Worm (Caenorhabditis elegans) whole organism, dauer: ENCODE data around the gene K01D12.15.

Experiments used
- unc-62 ChIP-seq: sonication (generic microtip); optimal IDR thresholded peaks from 2 replicates; lab custom pipeline; 2017; ENCODE audit warnings: missing biosample characterization, missing genetic modification reagents, missing genetic modification characterization

Gene K01D12.15

DNA sequence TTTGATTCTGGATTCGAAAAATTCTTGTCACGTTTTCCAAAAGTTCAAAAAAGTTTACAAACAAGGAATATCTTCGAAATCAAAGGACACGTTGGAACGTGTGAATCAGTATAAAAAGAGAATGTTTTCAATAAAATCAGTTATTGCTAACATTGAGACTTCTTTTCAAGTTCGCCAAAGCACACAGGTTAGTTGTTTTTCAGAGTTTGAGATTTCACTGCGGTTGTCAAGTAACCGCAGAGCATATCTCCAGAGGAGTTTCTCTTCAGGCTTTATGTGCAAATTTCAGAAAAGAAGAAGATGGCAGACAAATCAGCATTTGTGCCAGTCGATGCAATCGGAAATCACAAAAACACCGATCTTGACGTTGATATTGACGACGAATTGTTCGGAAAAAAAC lies at the start of gene K01D12.15:
K01D12.15 (plus strand) TSS at position 301 of the 400 bp plus-strand sequence.
- TF ChIP-seq unc-62 (GFP tag; lab: Kevin White, UChicago) = no peak

DNA sequence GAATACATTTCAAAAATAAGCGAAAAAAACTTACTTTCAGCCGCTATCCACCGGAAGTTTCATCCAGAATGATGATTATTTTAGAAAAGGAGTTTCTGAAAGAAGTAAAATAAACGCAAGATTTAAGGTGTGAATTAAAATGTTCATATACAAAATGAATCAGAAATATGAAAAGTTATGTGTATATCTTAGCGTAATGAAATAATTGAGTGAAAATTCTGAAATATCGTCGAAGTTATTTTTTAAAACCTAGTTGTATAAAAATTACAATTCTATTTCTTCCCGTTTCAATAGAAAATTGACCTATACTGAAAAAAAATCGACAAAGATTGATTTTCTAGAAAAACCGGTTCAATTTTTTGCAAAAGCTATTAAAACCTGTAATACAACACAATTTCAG lies 48.4 kb upstream of the K01D12.15 start, which contains the start of gene twk-13:
twk-13 (minus strand) TSS at position 101 of the 400 bp plus-strand sequence.
- no peak for TF ChIP-seq unc-62 (GFP tag; lab: Kevin White, UChicago)

DNA sequence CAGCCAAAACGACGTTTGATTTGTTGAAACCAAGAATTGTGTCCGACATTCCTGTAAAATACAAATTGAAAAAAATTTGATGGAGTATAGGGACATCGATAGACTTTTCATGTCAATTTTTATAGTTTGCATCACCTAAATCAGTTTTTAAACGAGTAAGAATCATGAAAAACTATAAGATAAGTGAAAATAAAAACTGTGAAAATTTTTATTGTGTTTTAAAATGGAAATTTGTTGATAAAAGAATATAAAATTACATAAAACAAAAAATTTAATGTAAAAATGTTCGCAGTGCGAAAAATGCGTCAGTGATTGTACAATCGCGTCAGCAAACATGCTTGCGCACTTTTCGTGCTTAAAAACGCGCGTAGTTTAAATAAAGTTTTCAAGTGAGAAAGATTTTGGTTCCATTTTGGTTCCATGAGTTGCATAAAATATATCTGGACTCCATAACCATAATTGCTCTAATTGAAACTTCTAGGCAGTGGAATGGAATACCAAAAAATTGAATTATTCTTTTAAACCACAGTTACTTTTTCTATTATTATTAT lies 42.8 kb upstream of the K01D12.15 start, which contains the start of gene tomm-20:
tomm-20 (minus strand) TSS at position 51 of the 551 bp plus-strand sequence.
- TF ChIP-seq unc-62 (GFP tag; lab: Kevin White, UChicago) = no peak

DNA sequence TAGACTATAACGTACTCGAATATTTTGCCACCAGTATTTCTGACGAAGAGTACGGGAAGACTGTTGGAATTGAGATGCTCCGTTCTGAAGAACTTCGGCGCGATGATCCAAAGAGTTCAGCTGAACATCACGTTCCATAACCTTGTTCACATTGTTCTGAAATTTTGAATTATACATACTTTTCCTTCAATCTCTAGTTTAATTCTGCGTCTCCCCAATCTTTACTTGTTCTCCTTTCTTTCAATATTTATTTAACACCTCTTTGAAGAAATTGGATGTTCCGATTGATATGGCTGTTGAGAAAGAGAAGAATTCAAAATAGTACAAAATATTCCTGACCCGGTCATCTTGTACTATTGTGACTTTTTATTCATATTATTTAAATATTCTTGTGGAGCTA lies 41.4 kb upstream of the K01D12.15 start, which contains the start of gene F23H12.3:
F23H12.3 (plus strand) TSS at position 301 of the 400 bp plus-strand sequence.
- no peak for TF ChIP-seq unc-62 (GFP tag; lab: Kevin White, UChicago)

DNA sequence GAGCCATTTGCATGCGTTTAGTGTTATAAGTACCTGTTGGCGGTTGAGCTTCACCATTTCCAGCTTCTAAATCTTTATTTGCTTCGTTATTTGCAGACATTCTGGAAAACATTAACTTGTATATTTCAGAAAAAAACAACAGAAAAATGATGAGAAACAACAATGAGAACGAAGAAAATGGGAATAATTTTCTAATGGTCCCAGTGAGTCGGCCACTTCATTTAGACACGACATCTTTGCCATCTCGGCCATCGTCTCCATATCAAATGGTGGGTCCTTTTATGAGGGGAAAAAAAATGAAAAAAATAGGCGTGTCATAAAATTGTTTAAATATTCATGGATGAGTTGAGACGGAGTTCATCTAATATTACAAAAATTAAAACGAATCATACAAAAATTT lies 40.4 kb upstream of the K01D12.15 start, which contains the start of gene snb-2:
snb-2 (minus strand) TSS at position 101 of the 400 bp plus-strand sequence.
- TF ChIP-seq unc-62 (GFP tag; lab: Kevin White, UChicago) = no peak

DNA sequence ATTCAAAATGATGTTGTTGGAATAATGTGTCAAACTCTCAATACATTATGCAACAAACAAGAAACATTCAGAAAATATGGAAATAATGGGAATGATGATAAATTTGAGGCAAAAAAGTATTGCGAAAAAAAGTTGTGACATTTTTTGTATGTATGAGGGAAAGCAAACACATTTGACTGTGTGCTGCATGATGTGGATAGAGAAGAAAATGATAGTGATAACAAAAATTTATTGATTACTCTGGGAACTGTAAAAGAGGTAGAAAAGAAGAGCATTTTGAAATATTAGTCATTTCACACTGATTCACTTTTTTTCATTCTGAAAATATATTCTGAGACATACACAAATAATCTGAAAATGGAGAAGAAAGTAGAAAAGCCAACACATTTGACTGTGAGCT lies 38.4 kb upstream of the K01D12.15 start:
- no peak for TF ChIP-seq unc-62 (GFP tag; lab: Kevin White, UChicago)

DNA sequence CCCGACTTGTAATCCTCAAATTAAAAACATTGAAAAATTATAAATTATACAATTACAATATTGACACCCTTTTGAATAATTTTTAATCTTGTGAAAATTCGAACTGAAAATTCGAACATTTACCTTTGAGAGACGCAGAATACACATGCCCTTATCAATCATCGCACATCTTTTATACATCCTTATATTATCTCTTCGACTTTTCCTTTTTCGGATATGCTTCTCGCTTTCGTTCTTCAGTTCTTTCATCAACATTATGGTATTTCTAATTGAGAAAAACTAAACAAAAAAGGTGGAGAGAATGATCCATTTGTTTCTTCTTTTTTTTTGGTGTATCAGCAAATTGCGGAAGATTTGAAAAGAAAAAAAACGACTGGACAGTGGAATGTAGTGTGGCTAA lies 36.9 kb upstream of the K01D12.15 start:
- TF ChIP-seq unc-62 (GFP tag; lab: Kevin White, UChicago) = no peak

DNA sequence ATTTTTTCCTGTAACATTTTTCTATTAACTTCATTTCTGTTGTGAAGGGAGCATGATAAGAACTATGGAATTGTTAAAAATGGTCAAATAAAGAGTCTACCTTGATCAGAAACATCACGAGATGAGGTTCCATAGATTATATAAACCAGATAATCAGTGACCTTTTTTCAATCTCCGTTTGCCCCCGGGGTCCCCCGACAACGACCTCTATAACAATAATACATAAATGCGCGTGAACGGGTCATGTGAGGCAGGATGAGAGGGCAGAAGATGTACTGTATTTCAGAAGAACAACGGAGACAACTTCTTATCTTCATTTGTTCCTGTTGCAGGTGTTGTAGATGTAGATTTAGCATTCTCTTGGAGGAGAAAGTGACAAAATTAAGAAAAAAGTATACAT lies 34.4 kb upstream of the K01D12.15 start:
- no peak for TF ChIP-seq unc-62 (GFP tag; lab: Kevin White, UChicago)

DNA sequence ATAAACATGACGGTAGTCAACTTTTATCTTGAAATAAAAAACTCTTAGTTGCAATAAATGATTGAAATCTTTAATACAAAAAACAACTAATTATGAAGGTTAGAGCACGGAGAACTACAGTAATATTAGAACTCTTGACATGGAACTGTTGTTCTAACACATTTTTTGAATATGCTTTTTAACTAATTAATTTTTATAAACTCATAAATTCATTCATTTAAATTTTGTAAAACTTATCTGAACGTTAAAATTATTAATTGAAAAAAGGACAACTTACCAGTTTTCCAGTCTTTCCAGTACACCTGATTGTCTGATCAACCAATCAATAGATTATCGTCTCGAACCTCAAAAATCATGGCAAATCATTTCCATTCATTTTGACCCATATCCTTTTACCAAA lies 33.8 kb upstream of the K01D12.15 start, which contains the start of gene sqt-3:
sqt-3 (plus strand) TSS at position 301 of the 400 bp plus-strand sequence.
- TF ChIP-seq unc-62 (GFP tag; lab: Kevin White, UChicago) = no peak

DNA sequence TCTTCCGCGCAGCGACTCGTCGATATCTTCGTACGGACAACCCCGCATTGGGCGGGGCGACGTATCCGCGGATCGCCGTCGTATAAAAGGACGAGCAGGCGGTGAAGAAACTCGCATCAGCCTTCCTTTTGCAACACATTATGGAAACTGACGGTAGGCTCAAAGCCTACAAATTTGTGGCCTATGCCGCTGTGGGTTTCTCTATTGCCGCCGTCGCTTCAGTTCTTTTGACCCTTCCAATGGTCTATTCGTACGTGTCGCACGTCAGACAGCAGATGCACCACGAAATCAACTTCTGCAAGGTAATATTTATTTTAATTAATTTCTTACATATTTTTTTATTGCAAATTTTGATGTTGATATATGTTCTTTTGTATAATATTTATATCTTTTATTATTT lies 33.4 kb upstream of the K01D12.15 start:
- no peak for TF ChIP-seq unc-62 (GFP tag; lab: Kevin White, UChicago)

DNA sequence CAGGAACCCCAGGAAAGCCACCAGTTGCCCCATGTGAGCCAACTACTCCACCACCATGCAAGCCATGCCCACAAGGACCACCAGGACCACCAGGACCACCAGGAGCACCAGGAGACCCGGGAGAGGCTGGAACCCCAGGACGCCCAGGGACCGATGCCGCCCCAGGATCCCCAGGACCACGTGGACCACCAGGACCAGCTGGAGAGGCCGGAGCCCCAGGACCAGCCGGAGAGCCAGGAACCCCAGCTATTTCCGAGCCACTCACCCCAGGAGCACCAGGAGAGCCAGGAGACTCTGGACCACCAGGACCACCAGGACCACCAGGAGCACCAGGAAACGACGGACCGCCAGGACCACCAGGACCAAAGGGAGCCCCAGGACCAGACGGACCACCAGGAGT lies 32.7 kb upstream of the K01D12.15 start:
- no peak for TF ChIP-seq unc-62 (GFP tag; lab: Kevin White, UChicago)

DNA sequence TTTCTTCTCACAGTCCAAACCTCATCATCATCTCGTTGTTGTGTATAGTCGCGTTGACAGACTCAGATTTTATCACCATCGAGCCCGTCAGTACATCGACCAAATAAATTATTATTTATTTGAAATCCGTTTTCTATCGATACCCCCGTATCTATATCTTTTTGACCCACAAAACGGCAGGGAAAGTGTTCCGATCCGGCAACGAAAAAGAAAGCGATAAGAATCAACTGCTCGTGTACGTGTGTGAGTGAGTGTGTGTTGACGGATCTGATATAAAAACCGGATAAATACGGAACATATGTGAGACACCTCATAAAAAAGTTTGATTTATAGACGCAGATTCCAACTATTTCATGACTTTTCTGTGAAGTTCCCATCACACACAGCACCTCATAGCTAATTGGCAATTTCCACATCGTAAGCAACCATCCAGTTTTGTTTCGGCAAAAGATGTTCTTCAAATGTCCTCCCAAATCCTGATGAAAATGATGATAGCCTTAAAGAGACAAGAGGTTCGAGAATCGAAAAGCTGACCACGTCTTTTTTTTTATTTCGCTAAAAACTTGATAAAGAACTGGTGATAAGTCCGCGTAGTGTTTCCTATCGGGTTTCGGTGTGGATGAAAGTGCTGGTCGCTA lies 31.9 kb upstream of the K01D12.15 start:
- no peak for TF ChIP-seq unc-62 (GFP tag; lab: Kevin White, UChicago)

DNA sequence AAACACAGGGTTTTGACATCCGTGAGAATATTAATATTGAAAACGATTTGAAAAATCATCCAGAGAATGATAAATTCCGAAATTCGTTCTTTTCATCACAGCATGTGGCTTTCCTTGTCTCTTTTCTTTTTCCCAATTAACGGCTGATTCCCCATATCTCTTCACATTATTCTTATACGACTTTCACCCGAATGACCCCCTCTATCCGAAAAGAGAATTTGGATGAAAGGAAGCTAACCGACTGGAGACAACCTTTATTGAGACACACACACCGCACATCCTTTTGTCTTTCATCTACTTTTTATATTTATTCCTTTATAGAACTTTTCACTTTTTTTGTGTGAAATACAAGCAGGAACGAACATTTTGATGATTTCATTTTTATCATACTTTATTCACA lies 28.6 kb upstream of the K01D12.15 start:
- TF ChIP-seq unc-62 (GFP tag; lab: Kevin White, UChicago) = no peak

DNA sequence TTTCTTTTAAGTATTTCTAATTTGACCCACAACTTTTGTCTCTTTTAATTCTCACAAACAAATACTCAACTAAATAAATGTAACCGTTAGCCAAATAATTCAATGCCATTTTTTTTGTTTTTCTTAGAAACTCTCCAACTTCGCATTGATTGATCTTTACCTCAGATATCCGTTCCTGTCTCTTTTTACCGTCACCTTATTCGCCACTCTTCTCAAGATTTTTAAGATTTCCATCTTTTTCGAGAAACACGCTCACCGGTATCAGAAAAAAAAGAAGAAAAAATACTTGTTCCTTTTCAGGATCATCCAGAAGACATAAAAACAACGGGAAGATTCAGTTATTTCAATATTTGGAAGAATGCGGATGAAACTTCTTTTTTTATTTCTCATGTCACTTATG lies 27.9 kb upstream of the K01D12.15 start, which contains the start of gene F23H12.5:
F23H12.5 (plus strand) TSS at position 301 of the 400 bp plus-strand sequence.
- no peak for TF ChIP-seq unc-62 (GFP tag; lab: Kevin White, UChicago)

DNA sequence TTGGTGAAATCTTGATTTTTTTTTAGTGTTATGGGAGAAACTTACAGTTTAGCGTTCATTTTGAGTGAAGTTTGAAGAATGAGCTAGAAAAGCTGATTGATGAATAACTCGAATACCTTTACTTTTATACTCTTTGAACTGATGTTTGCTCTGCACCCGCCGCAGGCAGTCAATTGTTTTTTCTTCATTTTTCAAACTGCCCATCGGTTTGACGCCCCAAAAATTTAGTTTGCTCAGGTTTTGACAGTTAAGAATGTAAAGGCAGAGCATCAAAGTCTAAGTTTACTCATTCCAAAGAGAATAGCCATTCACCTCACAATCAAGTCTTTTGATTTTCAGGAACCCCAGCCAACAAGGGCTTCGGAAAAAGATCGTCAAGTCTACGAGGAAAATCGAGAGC lies 24.6 kb upstream of the K01D12.15 start, which contains the start of gene fipr-1:
fipr-1 (minus strand) TSS at position 101 of the 400 bp plus-strand sequence.
- TF ChIP-seq unc-62 (GFP tag; lab: Kevin White, UChicago) = no peak

DNA sequence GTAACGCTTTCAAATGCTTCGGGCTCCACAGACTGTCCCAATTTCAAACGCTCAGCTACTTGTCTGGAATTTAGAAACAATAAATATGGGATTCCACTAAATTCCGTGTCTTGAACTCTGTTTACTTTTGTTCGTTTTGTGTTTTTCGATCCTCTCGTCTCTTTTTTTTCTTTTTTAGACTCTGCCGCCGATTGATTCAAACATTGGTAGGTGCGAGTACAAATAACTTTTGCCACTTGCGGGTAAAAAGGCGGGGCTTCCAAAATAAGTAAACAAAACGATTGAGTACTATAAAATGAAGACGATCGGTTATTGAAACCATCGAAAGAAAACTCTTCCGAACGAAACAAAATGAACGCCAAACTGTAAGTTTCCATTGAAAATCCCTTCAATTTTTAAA lies 21.1 kb upstream of the K01D12.15 start, which contains the start of gene fipr-2:
fipr-2 (plus strand) TSS at position 245 of the 400 bp plus-strand sequence.
- no peak for TF ChIP-seq unc-62 (GFP tag; lab: Kevin White, UChicago)
